Fruit fly (Drosophila melanogaster): Measurements from ENCODE around the gene CG31769.

Gene CG31769

DNA sequence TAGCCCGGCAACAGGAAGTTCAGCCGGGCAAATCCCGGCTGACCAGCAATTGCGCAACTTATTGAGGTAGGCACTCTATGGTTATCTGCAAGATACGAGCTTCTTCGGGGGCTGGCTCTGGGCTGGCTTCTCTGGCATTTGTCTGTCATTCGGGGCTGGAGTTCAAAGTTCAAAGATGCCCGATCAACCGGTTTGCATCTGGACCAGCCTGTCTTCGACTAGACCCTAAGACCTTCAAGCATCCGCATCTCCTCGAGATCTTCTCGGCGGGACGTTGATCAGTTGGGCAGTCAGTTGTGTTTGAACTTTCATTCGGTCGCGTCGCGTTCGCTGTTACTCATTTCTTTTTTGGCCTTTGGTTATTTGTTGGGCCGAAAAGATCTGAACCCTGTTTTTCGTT is 6.7 kb downstream of the CG31769 start, which contains the start of gene CG46301:
CG46301 (plus strand) TSS at position 301 of the 400 bp plus-strand sequence.
- no peak for TF ChIP-seq CG17801 (GFP tag; optimal IDR thresholded peaks at IDR 0.05; ENCODE audit: partially characterized antibody)

DNA sequence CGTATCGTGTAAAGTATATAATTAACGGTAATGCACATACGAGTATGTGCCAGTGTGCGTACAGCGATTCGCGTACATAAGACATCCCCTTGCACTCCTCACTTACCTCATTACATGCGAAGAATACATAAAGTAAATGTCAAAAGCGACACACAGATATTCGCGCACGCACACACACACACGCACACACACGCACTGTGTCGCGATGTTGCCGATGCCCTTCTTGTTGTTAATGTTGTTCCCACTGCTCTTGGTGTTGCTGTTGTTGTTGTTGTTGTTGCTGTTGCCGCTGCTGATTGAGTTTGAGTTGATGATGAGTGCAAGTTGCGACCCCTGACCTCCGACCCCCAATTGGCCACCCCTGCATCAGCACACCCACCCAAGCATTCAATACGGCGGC is 14.9 kb downstream of the CG31769 start:
- TF ChIP-seq CG17801 (GFP tag; optimal IDR thresholded peaks at IDR 0.05; ENCODE audit: partially characterized antibody): no peak

DNA sequence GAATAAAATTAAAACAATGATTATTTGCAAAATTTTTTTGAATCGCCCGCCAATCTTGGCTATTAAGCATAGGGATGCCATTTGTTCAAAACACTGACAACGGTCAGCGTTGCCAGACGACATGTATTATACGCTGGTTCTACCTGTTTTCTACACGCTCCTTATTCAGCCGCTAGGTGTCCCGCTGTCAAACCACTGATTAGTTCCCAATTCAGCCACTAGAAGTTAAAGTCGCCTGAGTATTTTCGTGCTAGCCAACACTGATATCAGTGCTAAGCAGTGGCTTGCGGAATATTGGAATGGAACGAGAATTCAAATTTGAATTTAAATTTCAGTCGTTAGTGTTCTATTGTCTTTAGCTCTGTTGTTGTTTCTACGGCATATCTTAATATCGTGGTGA is 15.9 kb downstream of the CG31769 start:
- no peak for TF ChIP-seq CG17801 (GFP tag; optimal IDR thresholded peaks at IDR 0.05; ENCODE audit: partially characterized antibody)

DNA sequence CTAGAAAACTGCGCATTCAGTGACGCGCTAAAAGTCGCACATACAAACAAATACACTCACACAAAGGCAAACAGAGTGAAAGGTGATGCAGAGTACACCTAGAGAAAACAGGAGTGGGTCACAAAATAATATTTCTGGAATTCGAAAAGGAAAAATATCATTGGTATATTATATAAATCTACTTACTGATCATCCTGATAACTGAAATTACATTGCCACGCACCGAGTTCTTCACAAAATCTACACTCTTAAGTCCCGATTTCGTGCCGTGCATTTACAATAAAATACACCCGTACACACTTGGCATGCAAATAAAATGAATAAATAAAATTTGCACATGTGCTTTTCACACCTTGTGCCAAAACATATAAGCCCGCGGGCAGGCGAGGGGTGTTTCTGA is 40.4 kb downstream of the CG31769 start:
- TF ChIP-seq CG17801 (GFP tag; optimal IDR thresholded peaks at IDR 0.05; ENCODE audit: partially characterized antibody): no peak
